Fruit fly (Drosophila melanogaster): ENCODE data around the gene Wdr82.

dm6 chr2L:8392298-8392697 lies 18.0 kb downstream of the Wdr82 start, which contains the start of gene CG42820:
- no peak for TF ChIP-seq gl (tag; optimal IDR thresholded peaks at IDR 0.05)
- TF ChIP-seq CG17806 (tag; optimal IDR thresholded peaks at IDR 0.05), result no peak
- no peak for TF ChIP-seq EcR (GFP tag; optimal IDR thresholded peaks at IDR 0.05)
- TF ChIP-seq CG8159 (tag; optimal IDR thresholded peaks at IDR 0.05), result no peak
- no peak for TF ChIP-seq D1 (tag; optimal IDR thresholded peaks at IDR 0.05)
- TF ChIP-seq CG34367 (tag; optimal IDR thresholded peaks at IDR 0.05), result no peak
- TF ChIP-seq CG9948 (tag; optimal IDR thresholded peaks at IDR 0.05), result no peak
- TF ChIP-seq CG10348 (GFP tag; IDR thresholded peaks at IDR 0.05), result no peak
- TF ChIP-seq CG12605 (GFP tag; IDR thresholded peaks at IDR 0.05), result no peak
- no peak for TF ChIP-seq Ets98B (GFP tag; IDR thresholded peaks at IDR 0.05)
